Fruit fly (Drosophila melanogaster) whole organism, embryonic: ENCODE measurements around the gene PolD2.
A peak's percentile ranks its signal among the peaks of the same experiment; 100 is the strongest.

Experiments
- Aef1 ChIP-seq: fragments of 200-800 bp; sonication (Bioruptor generic); IDR thresholded peaks from 3 replicates; pipeline ENCODE4 v1.3.6; 2022; ENCODE audit warnings: missing biosample characterization, missing genetic modification characterization
- Atf3 ChIP-seq: fragments of 200-800 bp; sonication (Bioruptor generic); optimal IDR thresholded peaks from 3 replicates; lab custom pipeline; 2016; ENCODE audit warnings: missing biosample characterization, missing genetic modification characterization
- CG10366 ChIP-seq: fragments of 200-800 bp; sonication (Bioruptor generic); IDR thresholded peaks from 2 replicates; pipeline ENCODE4 v1.3.6; 2022; ENCODE audit warnings: missing biosample characterization, missing genetic modification characterization
- CG10959 ChIP-seq: fragments of 200-800 bp; sonication (Bioruptor generic); IDR thresholded peaks from 2 replicates; pipeline ENCODE4 v1.3.6; 2022; ENCODE audit warnings: missing biosample characterization, missing genetic modification characterization
- CG13123 ChIP-seq: fragments of 200-800 bp; sonication (Bioruptor generic); optimal IDR thresholded peaks from 2 replicates; lab custom pipeline; 2016; ENCODE audit warnings: missing biosample characterization, missing genetic modification characterization
- CG13624 ChIP-seq: fragments of 200-800 bp; sonication (Bioruptor generic); optimal IDR thresholded peaks from 2 replicates; lab custom pipeline; 2016; ENCODE audit warnings: missing biosample characterization, missing genetic modification characterization
- CG13775 ChIP-seq: fragments of 200-800 bp; sonication (Bioruptor generic); optimal IDR thresholded peaks from 3 replicates; lab custom pipeline; 2017; ENCODE audit warnings: missing biosample characterization, mild to moderate bottlenecking, missing genetic modification characterization
- CG1647 ChIP-seq: fragments of 200-800 bp; sonication (Bioruptor generic); optimal IDR thresholded peaks from 3 replicates; lab custom pipeline; 2016; ENCODE audit warnings: missing biosample characterization, missing genetic modification characterization
- CG16815 ChIP-seq: fragments of 200-800 bp; sonication (Bioruptor generic); optimal IDR thresholded peaks from 3 replicates; lab custom pipeline; 2017; ENCODE audit warnings: missing biosample characterization, mild to moderate bottlenecking, missing genetic modification characterization
- CG17829 ChIP-seq: fragments of 200-800 bp; optimal IDR thresholded peaks from 2 replicates; lab custom pipeline; 2019; ENCODE audit warnings: missing biosample characterization, mild to moderate bottlenecking, missing genetic modification characterization, moderate library complexity
- CG18599 ChIP-seq: fragments of 200-800 bp; sonication (Bioruptor generic); optimal IDR thresholded peaks from 3 replicates; lab custom pipeline; 2017; ENCODE audit warnings: missing biosample characterization, missing genetic modification characterization, mild to moderate bottlenecking, moderate library complexity, missing genetic modification reagents
- CG3065 ChIP-seq: fragments of 200-800 bp; sonication (Bioruptor generic); optimal IDR thresholded peaks from 2 replicates; lab custom pipeline; 2016; ENCODE audit warnings: missing biosample characterization, missing genetic modification characterization
- CG31388 ChIP-seq: fragments of 200-800 bp; sonication (Bioruptor generic); optimal IDR thresholded peaks from 2 replicates; lab custom pipeline; 2016; ENCODE audit warnings: missing biosample characterization, missing genetic modification characterization
- CG6175 ChIP-seq: fragments of 200-800 bp; sonication (Bioruptor generic); IDR thresholded peaks from 3 replicates; pipeline ENCODE4 v1.3.6; 2022; ENCODE audit warnings: missing biosample characterization, missing genetic modification characterization
- CG7271 ChIP-seq: fragments of 200-800 bp; sonication (Bioruptor generic); optimal IDR thresholded peaks from 2 replicates; lab custom pipeline; 2018; ENCODE audit warnings: missing biosample characterization, mild to moderate bottlenecking, missing genetic modification characterization, moderate library complexity
- CG7839 ChIP-seq: fragments of 200-800 bp; sonication (Bioruptor generic); optimal IDR thresholded peaks from 3 replicates; lab custom pipeline; 2018; ENCODE audit warnings: missing biosample characterization, mild to moderate bottlenecking, missing genetic modification characterization, moderate library complexity
- CG8765 ChIP-seq: fragments of 200-800 bp; sonication (Bioruptor generic); IDR thresholded peaks from 2 replicates; pipeline ENCODE4 v1.3.6; 2022; ENCODE audit warnings: missing biosample characterization, missing genetic modification characterization
- CG8944 ChIP-seq: fragments of 200-800 bp; sonication (Bioruptor generic); optimal IDR thresholded peaks from 3 replicates; lab custom pipeline; 2016; ENCODE audit warnings: missing biosample characterization, missing genetic modification characterization
- Drgx ChIP-seq: fragments of 200-800 bp; sonication (Bioruptor generic); IDR thresholded peaks from 2 replicates; pipeline ENCODE4 v1.3.6; 2022; ENCODE audit warnings: missing biosample characterization, missing genetic modification characterization
- E2f2 ChIP-seq: fragments of 200-800 bp; sonication (Bioruptor generic); IDR thresholded peaks from 2 replicates; pipeline ENCODE4 v1.3.6; 2022; ENCODE audit warnings: missing biosample characterization, missing genetic modification characterization
- Fer1 ChIP-seq: fragments of 200-800 bp; sonication (Bioruptor generic); optimal IDR thresholded peaks from 2 replicates; lab custom pipeline; 2017; ENCODE audit warnings: missing biosample characterization, mild to moderate bottlenecking, missing genetic modification characterization
- Hmr ChIP-seq: fragments of 200-800 bp; sonication (Bioruptor generic); optimal IDR thresholded peaks from 3 replicates; lab custom pipeline; 2017; ENCODE audit warnings: mild to moderate bottlenecking, missing biosample characterization, missing genetic modification reagents, missing genetic modification characterization
- Hr51 ChIP-seq, 2 experiments: fragments of 200-800 bp; sonication (Bioruptor generic); optimal IDR thresholded peaks; 2 replicates in 1 of 2; 3 replicates in 1 of 2; lab custom pipeline; 2016 to 2018; ENCODE audit warnings: missing biosample characterization in 2 of 2, missing genetic modification characterization in 2 of 2, mild to moderate bottlenecking in 1 of 2, moderate library complexity in 1 of 2
- NC2α ChIP-seq: fragments of 200-800 bp; sonication (Bioruptor generic); optimal IDR thresholded peaks from 2 replicates; lab custom pipeline; 2016; ENCODE audit warnings: missing biosample characterization, missing genetic modification characterization
- NFAT ChIP-seq: fragments of 200-800 bp; sonication (Bioruptor generic); IDR thresholded peaks from 2 replicates; pipeline ENCODE4 v1.3.6; 2022; ENCODE audit warnings: missing biosample characterization, missing genetic modification characterization
- Six4 ChIP-seq: fragments of 200-800 bp; sonication (Bioruptor generic); optimal IDR thresholded peaks from 2 replicates; lab custom pipeline; 2016; ENCODE audit warnings: missing biosample characterization, missing genetic modification characterization
- Stat92E ChIP-seq, 3 experiments: fragments of >200 bp in 2 of 3; fragments of 200-800 bp in 1 of 3; sonication (Bioruptor generic) in 1 of 3; optimal IDR thresholded peaks; 2 replicates each; lab custom pipeline; 2017 to 2019; ENCODE audit warnings: missing biosample characterization in 3 of 3, missing genetic modification characterization in 3 of 3, mild to moderate bottlenecking in 1 of 3, moderate library complexity in 1 of 3
- ash1 ChIP-seq: fragments of 200-800 bp; sonication (Bioruptor generic); optimal IDR thresholded peaks from 2 replicates; lab custom pipeline; 2018; ENCODE audit warnings: missing biosample characterization, mild to moderate bottlenecking, missing genetic modification characterization
- chif ChIP-seq, 2 experiments: fragments of 200-800 bp; sonication (Bioruptor generic); optimal IDR thresholded peaks; 3 replicates each; lab custom pipeline; 2016; ENCODE audit warnings: missing biosample characterization in 2 of 2, missing genetic modification characterization in 2 of 2
- crol ChIP-seq: fragments of 200-800 bp; sonication (Bioruptor generic); IDR thresholded peaks from 2 replicates; pipeline ENCODE4 v1.3.6; 2022; ENCODE audit warnings: missing biosample characterization, missing genetic modification characterization
- ems ChIP-seq: fragments of 200-800 bp; sonication (Bioruptor generic); optimal IDR thresholded peaks from 3 replicates; lab custom pipeline; 2016; ENCODE audit warnings: missing biosample characterization, missing genetic modification characterization
- fd3F ChIP-seq: fragments of 200-800 bp; sonication (Bioruptor generic); optimal IDR thresholded peaks from 2 replicates; lab custom pipeline; 2018; ENCODE audit warnings: missing biosample characterization, mild to moderate bottlenecking, missing genetic modification characterization, moderate library complexity
- grau ChIP-seq: fragments of 200-800 bp; optimal IDR thresholded peaks from 3 replicates; lab custom pipeline; 2019; ENCODE audit warnings: missing biosample characterization, mild to moderate bottlenecking, missing genetic modification characterization, moderate library complexity
- grn ChIP-seq: fragments of 200-800 bp; sonication (Bioruptor generic); optimal IDR thresholded peaks from 3 replicates; lab custom pipeline; 2017; ENCODE audit warnings: missing biosample characterization, missing genetic modification characterization
- inv ChIP-seq: fragments of 200-800 bp; sonication (Bioruptor generic); IDR thresholded peaks from 2 replicates; pipeline ENCODE4 v1.3.6; 2022; ENCODE audit warnings: missing biosample characterization, missing genetic modification characterization; ENCODE audit not compliant: partially characterized antibody
- jigr1 ChIP-seq: fragments of 200-800 bp; sonication (Bioruptor generic); IDR thresholded peaks from 3 replicates; pipeline ENCODE4 v1.3.6; 2022; ENCODE audit warnings: missing biosample characterization, missing genetic modification characterization
- jumu ChIP-seq: fragments of 200-800 bp; sonication (Bioruptor generic); optimal IDR thresholded peaks from 3 replicates; lab custom pipeline; 2016; ENCODE audit warnings: missing biosample characterization, missing genetic modification characterization
- klu ChIP-seq: fragments of 200-800 bp; sonication (Bioruptor generic); IDR thresholded peaks from 2 replicates; pipeline ENCODE4 v1.3.6; 2022; ENCODE audit warnings: missing biosample characterization, missing genetic modification characterization
- luna ChIP-seq: fragments of 200-800 bp; sonication (Bioruptor generic); optimal IDR thresholded peaks from 2 replicates; lab custom pipeline; 2016; ENCODE audit warnings: missing biosample characterization, missing genetic modification characterization
- mam ChIP-seq: fragments of 200-800 bp; sonication (Bioruptor generic); optimal IDR thresholded peaks from 3 replicates; lab custom pipeline; 2016; ENCODE audit warnings: missing biosample characterization, missing genetic modification characterization
- mld ChIP-seq: fragments of 200-800 bp; sonication (Bioruptor generic); IDR thresholded peaks from 3 replicates; pipeline ENCODE4 v1.3.6; 2022; ENCODE audit warnings: missing biosample characterization, missing genetic modification characterization; ENCODE audit not compliant: partially characterized antibody
- nau ChIP-seq: fragments of 200-800 bp; sonication (Bioruptor generic); optimal IDR thresholded peaks from 3 replicates; lab custom pipeline; 2017; ENCODE audit warnings: missing biosample characterization, mild to moderate bottlenecking, missing genetic modification characterization, missing genetic modification reagents
- otp ChIP-seq: fragments of 200-800 bp; sonication (Bioruptor generic); IDR thresholded peaks from 3 replicates; pipeline ENCODE4, ENCODE4 v1.3.6; 2022; ENCODE audit warnings: missing biosample characterization, missing genetic modification characterization
- seq ChIP-seq: fragments of 200-800 bp; sonication (Bioruptor generic); IDR thresholded peaks from 2 replicates; pipeline ENCODE4 v1.3.6; 2022; ENCODE audit warnings: missing biosample characterization, missing genetic modification characterization
- sqz ChIP-seq: fragments of 200-800 bp; sonication (Bioruptor generic); optimal IDR thresholded peaks from 3 replicates; lab custom pipeline; 2018; ENCODE audit warnings: missing biosample characterization, mild to moderate bottlenecking, missing genetic modification characterization
- twi ChIP-seq: fragments of 200-800 bp; optimal IDR thresholded peaks from 2 replicates; lab custom pipeline; 2019; ENCODE audit warnings: missing biosample characterization, mild to moderate bottlenecking, missing genetic modification characterization, moderate library complexity
- wek ChIP-seq: fragments of 200-800 bp; sonication (Bioruptor generic); optimal IDR thresholded peaks from 3 replicates; lab custom pipeline; 2018; ENCODE audit warnings: missing biosample characterization, mild to moderate bottlenecking, missing genetic modification characterization, moderate library complexity
- zfh2 ChIP-seq: fragments of 200-800 bp; sonication (Bioruptor generic); optimal IDR thresholded peaks from 2 replicates; lab custom pipeline; 2016; ENCODE audit warnings: missing biosample characterization, missing genetic modification characterization

PolD2 gene

DNA sequence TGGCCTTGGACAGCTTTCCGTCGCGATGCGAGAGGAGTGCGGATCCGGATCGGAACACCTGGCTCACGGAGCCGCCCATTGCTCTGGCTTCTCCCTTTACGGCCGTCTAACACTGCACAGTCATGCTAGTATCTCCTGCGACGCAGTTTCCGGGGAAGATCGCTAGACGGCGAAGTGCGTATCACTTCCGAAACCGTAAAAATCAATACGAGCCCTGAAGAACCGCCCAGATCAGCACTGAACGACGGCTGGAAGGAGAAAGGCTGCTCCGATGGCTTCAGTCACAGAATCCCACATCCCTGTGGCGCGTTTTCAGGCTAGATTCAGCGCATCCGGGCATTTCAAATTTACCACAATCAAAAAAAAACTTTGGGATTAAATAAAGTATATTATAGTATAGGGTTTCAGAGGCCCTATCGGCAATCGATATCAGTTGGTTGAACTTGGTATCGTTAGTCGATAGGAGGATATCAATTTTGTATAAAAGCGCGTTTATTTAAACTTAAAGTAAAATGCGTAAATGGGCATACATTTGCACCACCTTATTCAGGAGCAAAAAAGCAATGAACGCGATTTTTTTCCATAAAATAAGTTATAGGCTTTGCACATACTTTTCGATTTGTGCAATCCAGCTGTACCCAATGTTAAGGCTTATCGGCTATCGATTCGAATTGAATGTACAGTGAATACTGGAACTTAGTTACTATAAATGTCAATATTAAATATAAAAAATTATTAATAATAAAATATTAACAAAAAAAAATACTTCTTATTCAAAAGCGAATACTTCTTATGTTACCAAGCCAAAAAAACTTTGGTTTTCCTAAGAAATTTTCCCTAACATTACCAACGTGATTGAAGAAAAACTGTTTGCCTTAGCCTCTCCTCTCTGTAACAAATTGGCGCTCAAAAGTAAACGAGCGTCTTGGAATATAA, at the start of gene PolD2, which contains the start of gene CG13933 (continued):
- TF ChIP-seq fd3F (peak; percentile 98), grn (GFP tag; lab: Kevin White, UChicago) (no peak), NFAT (GFP tag; lab: Robert Waterston, UW) (peak; percentile 91), CG18599 (GFP tag; lab: Kevin White, UChicago) (no peak), klu (GFP tag; lab: Robert Waterston, UW) (peak; percentile 61; the same call in 1 of the 2 replicates), twi (tag; lab: Kevin White, UChicago) (peak; percentile 96), CG16815 (GFP tag; lab: Kevin White, UChicago) (peak; percentile 96), inv (GFP tag; lab: Robert Waterston, UW) (peak; percentile 64), Fer1 (no peak), seq (GFP tag; lab: Robert Waterston, UW) (peak; percentile 98), Hr51 (GFP tag; optimal IDR thresholded peaks at IDR 0.05; lab: Kevin White, UChicago) (peak; percentile 88 to 98), Aef1 (GFP tag; lab: Robert Waterston, UW) (peak; percentile 98), Stat92E (GFP tag; optimal IDR thresholded peaks at IDR 0.05; lab: Kevin White, UChicago) (peak in 1 of 3 experiments; percentile 95), Hmr (GFP tag; lab: Kevin White, UChicago) (peak; percentile 96), CG13624 (no peak), CG31388 (peak; percentile 41), mam (GFP tag; lab: Kevin White, UChicago) (peak; percentile 71), CG7271 (tag; lab: Kevin White, UChicago) (peak; percentile 85), ems (GFP tag; lab: Kevin White, UChicago) (peak; percentile 80), Drgx (peak; percentile 96), wek (GFP tag; lab: Kevin White, UChicago) (peak; percentile 24), CG1647 (GFP tag; lab: Kevin White, UChicago) (peak; percentile 46), luna (no peak), otp (GFP tag; lab: Robert Waterston, UW) (peak; percentile 98), sqz (GFP tag; lab: Kevin White, UChicago) (no peak), chif (GFP tag; optimal IDR thresholded peaks at IDR 0.05; lab: Kevin White, UChicago) (peak; percentile 48 to 89), Atf3 (GFP tag; lab: Kevin White, UChicago) (peak; percentile 73), CG3065 (GFP tag; lab: Kevin White, UChicago) (no peak), E2f2 (GFP tag; lab: Robert Waterston, UW) (peak; percentile 91), jumu (GFP tag; lab: Kevin White, UChicago) (peak; percentile 66), ash1 (GFP tag; lab: Kevin White, UChicago) (no peak), crol (GFP tag; lab: Robert Waterston, UW) (peak; percentile 82), grau (tag; lab: Kevin White, UChicago) (peak; percentile 100), CG10959 (peak; percentile 93), CG8944 (peak; percentile 79), nau (GFP tag; lab: Kevin White, UChicago) (no peak), mld (GFP tag; lab: Robert Waterston, UW) (peak; percentile 67; the same call in 2 of the 3 replicates), NC2α (GFP tag; lab: Kevin White, UChicago) (peak; percentile 44), CG13123 (GFP tag; lab: Kevin White, UChicago) (peak; percentile 94), CG13775 (GFP tag; lab: Kevin White, UChicago) (peak; percentile 96), CG10366 (GFP tag; lab: Robert Waterston, UW) (peak; percentile 99), zfh2 (GFP tag; lab: Kevin White, UChicago) (peak; percentile 65), Six4 (peak; percentile 71), jigr1 (GFP tag; lab: Robert Waterston, UW) (peak; percentile 73; the same call in 2 of the 3 replicates), CG8765 (peak; percentile 90), CG6175 (peak; percentile 59; the same call in 2 of the 3 replicates), CG17829 (tag; lab: Kevin White, UChicago) (peak; percentile 97), CG7839 (tag; lab: Kevin White, UChicago) (peak; percentile 98)
